Fruit fly (Drosophila melanogaster) whole organism, embryonic: ENCODE results near the gene 5-HT7.

Experiments used
- CG12659 ChIP-seq: fragments of 200-800 bp; sonication (Bioruptor generic); optimal IDR thresholded peaks from 3 replicates; lab custom pipeline; 2017; ENCODE audit warnings: mild to moderate bottlenecking, missing biosample characterization, missing genetic modification reagents, missing genetic modification characterization
- CG12942 ChIP-seq: fragments of 200-800 bp; sonication (Bioruptor generic); optimal IDR thresholded peaks from 3 replicates; lab custom pipeline; 2016; ENCODE audit warnings: missing biosample characterization, missing genetic modification characterization
- CG13775 ChIP-seq: fragments of 200-800 bp; sonication (Bioruptor generic); optimal IDR thresholded peaks from 3 replicates; lab custom pipeline; 2017; ENCODE audit warnings: missing biosample characterization, mild to moderate bottlenecking, missing genetic modification characterization
- CG17912 ChIP-seq: fragments of 200-800 bp; sonication (Bioruptor generic); optimal IDR thresholded peaks from 2 replicates; lab custom pipeline; 2018; ENCODE audit warnings: missing biosample characterization, mild to moderate bottlenecking, missing genetic modification characterization
- CG2120 ChIP-seq: fragments of 200-800 bp; sonication (Bioruptor generic); optimal IDR thresholded peaks from 3 replicates; lab custom pipeline; 2016; ENCODE audit warnings: missing biosample characterization, missing genetic modification characterization
- CG2129 ChIP-seq: fragments of 200-800 bp; sonication (Bioruptor generic); IDR thresholded peaks from 2 replicates; pipeline ENCODE4 v1.3.6; 2022; ENCODE audit warnings: missing biosample characterization, missing genetic modification characterization; ENCODE audit not compliant: partially characterized antibody
- CG3838 ChIP-seq: fragments of 200-800 bp; sonication (Bioruptor generic); optimal IDR thresholded peaks from 3 replicates; lab custom pipeline; 2016; ENCODE audit warnings: missing biosample characterization, missing genetic modification characterization
- CG6175 ChIP-seq: fragments of 200-800 bp; sonication (Bioruptor generic); IDR thresholded peaks from 3 replicates; pipeline ENCODE4 v1.3.6; 2022; ENCODE audit warnings: missing biosample characterization, missing genetic modification characterization
- CG7271 ChIP-seq: fragments of 200-800 bp; sonication (Bioruptor generic); optimal IDR thresholded peaks from 2 replicates; lab custom pipeline; 2018; ENCODE audit warnings: missing biosample characterization, mild to moderate bottlenecking, missing genetic modification characterization, moderate library complexity
- CoRest ChIP-seq: fragments of 200-800 bp; sonication (Bioruptor generic); optimal IDR thresholded peaks from 3 replicates; lab custom pipeline; 2018; ENCODE audit warnings: missing biosample characterization, mild to moderate bottlenecking, missing genetic modification characterization, moderate library complexity
- Deaf1 ChIP-seq: fragments of 200-800 bp; optimal IDR thresholded peaks from 3 replicates; lab custom pipeline; 2019; ENCODE audit warnings: missing biosample characterization, mild to moderate bottlenecking, missing genetic modification characterization, moderate library complexity
- Dref ChIP-seq: fragments of 200-800 bp; sonication (Bioruptor generic); IDR thresholded peaks from 2 replicates; pipeline ENCODE4 v1.3.6; 2022; ENCODE audit warnings: missing biosample characterization, missing genetic modification characterization
- Drgx ChIP-seq: fragments of 200-800 bp; sonication (Bioruptor generic); IDR thresholded peaks from 2 replicates; pipeline ENCODE4 v1.3.6; 2022; ENCODE audit warnings: missing biosample characterization, missing genetic modification characterization
- HHEX ChIP-seq: fragments of 200-800 bp; sonication (Bioruptor generic); optimal IDR thresholded peaks from 3 replicates; lab custom pipeline; 2017; ENCODE audit warnings: missing biosample characterization, mild to moderate bottlenecking, missing genetic modification characterization, missing genetic modification reagents
- HLH3B ChIP-seq: fragments of 200-800 bp; sonication (Bioruptor generic); IDR thresholded peaks from 2 replicates; pipeline ENCODE4 v1.3.6; 2022; ENCODE audit warnings: missing biosample characterization, missing genetic modification characterization
- Hsf ChIP-seq: fragments of 200-800 bp; sonication (Bioruptor generic); optimal IDR thresholded peaks from 3 replicates; lab custom pipeline; 2016; ENCODE audit warnings: missing biosample characterization, missing genetic modification characterization
- Jarid2 ChIP-seq: fragments of 200-800 bp; sonication (Bioruptor generic); optimal IDR thresholded peaks from 3 replicates; lab custom pipeline; 2017; ENCODE audit warnings: mild to moderate bottlenecking, missing biosample characterization, missing genetic modification reagents, missing genetic modification characterization
- Nf-YA ChIP-seq: fragments of 200-800 bp; sonication (Bioruptor generic); IDR thresholded peaks from 2 replicates; pipeline ENCODE4 v1.3.6; 2022; ENCODE audit warnings: missing biosample characterization, missing genetic modification characterization
- Nf-YB ChIP-seq: fragments of 200-800 bp; sonication (Bioruptor generic); optimal IDR thresholded peaks from 3 replicates; lab custom pipeline; 2019; ENCODE audit warnings: missing biosample characterization, mild to moderate bottlenecking, missing genetic modification characterization, moderate library complexity
- Nf-YC ChIP-seq: fragments of 200-800 bp; optimal IDR thresholded peaks from 3 replicates; lab custom pipeline; 2019; ENCODE audit warnings: missing biosample characterization, mild to moderate bottlenecking, missing genetic modification characterization, moderate library complexity
- Oli ChIP-seq: fragments of 200-800 bp; sonication (Bioruptor generic); optimal IDR thresholded peaks from 2 replicates; lab custom pipeline; 2018; ENCODE audit warnings: missing biosample characterization, mild to moderate bottlenecking, missing genetic modification characterization, moderate library complexity
- PHDP ChIP-seq: fragments of 200-800 bp; sonication (Bioruptor generic); optimal IDR thresholded peaks from 3 replicates; lab custom pipeline; 2018; ENCODE audit warnings: missing biosample characterization, mild to moderate bottlenecking, missing genetic modification characterization, moderate library complexity
- Xrp1 ChIP-seq: fragments of 200-800 bp; sonication (Bioruptor generic); IDR thresholded peaks from 2 replicates; pipeline ENCODE4 v1.3.6; 2022; ENCODE audit warnings: missing biosample characterization, missing genetic modification characterization
- abd-A ChIP-seq: fragments of 200-800 bp; sonication (Bioruptor generic); optimal IDR thresholded peaks from 3 replicates; lab custom pipeline; 2019; ENCODE audit warnings: missing biosample characterization, mild to moderate bottlenecking, missing genetic modification characterization, moderate library complexity
- bbx ChIP-seq: fragments of 200-800 bp; sonication (Bioruptor generic); IDR thresholded peaks from 2 replicates; pipeline ENCODE4 v1.3.6; 2022; ENCODE audit warnings: missing biosample characterization, missing genetic modification characterization; ENCODE audit not compliant: partially characterized antibody
- br ChIP-seq: fragments of >200 bp; optimal IDR thresholded peaks from 2 replicates; lab custom pipeline; 2017
- bsh ChIP-seq, 2 experiments: fragments of 200-800 bp; sonication (Bioruptor generic); optimal IDR thresholded peaks; 2 replicates each; lab custom pipeline; 2017 to 2018; ENCODE audit warnings: mild to moderate bottlenecking in 2 of 2, missing biosample characterization in 2 of 2, missing genetic modification characterization in 2 of 2, moderate library complexity in 1 of 2
- cg ChIP-seq: fragments of 200-800 bp; sonication (Bioruptor generic); optimal IDR thresholded peaks from 3 replicates; lab custom pipeline; 2019; ENCODE audit warnings: missing biosample characterization, mild to moderate bottlenecking, missing genetic modification characterization, moderate library complexity
- chif ChIP-seq, 2 experiments: fragments of 200-800 bp; sonication (Bioruptor generic); optimal IDR thresholded peaks; 3 replicates each; lab custom pipeline; 2016; ENCODE audit warnings: missing biosample characterization in 2 of 2, missing genetic modification characterization in 2 of 2
- chinmo ChIP-seq: fragments of 200-800 bp; sonication (Bioruptor generic); IDR thresholded peaks from 4 replicates; pipeline ENCODE4 v1.3.6; 2022; ENCODE audit warnings: missing biosample characterization, missing genetic modification characterization; ENCODE audit not compliant: partially characterized antibody
- dmrt11E ChIP-seq: fragments of 200-800 bp; sonication (Bioruptor generic); optimal IDR thresholded peaks from 3 replicates; lab custom pipeline; 2018; ENCODE audit warnings: missing biosample characterization, mild to moderate bottlenecking, missing genetic modification characterization, moderate library complexity
- dpn ChIP-seq, 2 experiments: fragments of 200-800 bp; sonication (Bioruptor generic); optimal IDR thresholded peaks; 3 replicates each; lab custom pipeline; 2016; ENCODE audit warnings: missing biosample characterization in 2 of 2, missing genetic modification characterization in 2 of 2
- eve ChIP-seq, 2 experiments: fragments of >200 bp; optimal IDR thresholded peaks; 2 replicates each; lab custom pipeline; 2017; ENCODE audit warnings: missing biosample characterization in 2 of 2, missing genetic modification characterization in 2 of 2
- gem ChIP-seq: fragments of 200-800 bp; sonication (Bioruptor generic); optimal IDR thresholded peaks from 2 replicates; lab custom pipeline; 2019; ENCODE audit warnings: missing biosample characterization, mild to moderate bottlenecking, missing genetic modification characterization, moderate library complexity
- lbe ChIP-seq: fragments of 200-800 bp; sonication (Bioruptor generic); optimal IDR thresholded peaks from 2 replicates; lab custom pipeline; 2016; ENCODE audit warnings: missing biosample characterization, mild to moderate bottlenecking, missing genetic modification characterization
- mld ChIP-seq: fragments of 200-800 bp; sonication (Bioruptor generic); IDR thresholded peaks from 3 replicates; pipeline ENCODE4 v1.3.6; 2022; ENCODE audit warnings: missing biosample characterization, missing genetic modification characterization; ENCODE audit not compliant: partially characterized antibody
- nom ChIP-seq: fragments of 200-800 bp; sonication (Bioruptor generic); optimal IDR thresholded peaks from 2 replicates; lab custom pipeline; 2017; ENCODE audit warnings: missing biosample characterization, missing genetic modification characterization, mild to moderate bottlenecking, moderate library complexity, missing genetic modification reagents
- phol ChIP-seq: fragments of 200-800 bp; sonication (Bioruptor generic); optimal IDR thresholded peaks from 3 replicates; lab custom pipeline; 2018; ENCODE audit warnings: missing biosample characterization, mild to moderate bottlenecking, missing genetic modification characterization, moderate library complexity
- prd ChIP-seq, 3 experiments: fragments of >200 bp in 2 of 3; fragments of 200-800 bp in 1 of 3; sonication (Bioruptor generic) in 1 of 3; optimal IDR thresholded peaks in 2 of 3; IDR thresholded peaks in 1 of 3; 2 replicates in 2 of 3; 3 replicates in 1 of 3; pipeline versions ENCODE4 v1.3.6 to Lab custom; 2017 to 2022; ENCODE audit warnings: missing biosample characterization in 1 of 3, missing genetic modification characterization in 1 of 3
- repo ChIP-seq: fragments of 200-800 bp; sonication (Bioruptor generic); optimal IDR thresholded peaks from 2 replicates; lab custom pipeline; 2016; ENCODE audit warnings: missing biosample characterization, missing genetic modification characterization
- unpg ChIP-seq: fragments of 200-800 bp; sonication (Bioruptor generic); optimal IDR thresholded peaks from 3 replicates; lab custom pipeline; 2018; ENCODE audit warnings: missing biosample characterization, mild to moderate bottlenecking, missing genetic modification characterization, moderate library complexity
- vvl ChIP-seq: fragments of 200-800 bp; sonication (Bioruptor generic); IDR thresholded peaks from 2 replicates; pipeline ENCODE4 v1.3.6; 2022; ENCODE audit warnings: missing biosample characterization, missing genetic modification characterization
- yki ChIP-seq: fragments of >200 bp; optimal IDR thresholded peaks from 3 replicates; lab custom pipeline; 2018
- zen ChIP-seq: fragments of 200-800 bp; sonication (Bioruptor generic); optimal IDR thresholded peaks from 3 replicates; lab custom pipeline; 2018; ENCODE audit warnings: missing biosample characterization, mild to moderate bottlenecking, missing genetic modification characterization, moderate library complexity

5-HT7 gene

DNA sequence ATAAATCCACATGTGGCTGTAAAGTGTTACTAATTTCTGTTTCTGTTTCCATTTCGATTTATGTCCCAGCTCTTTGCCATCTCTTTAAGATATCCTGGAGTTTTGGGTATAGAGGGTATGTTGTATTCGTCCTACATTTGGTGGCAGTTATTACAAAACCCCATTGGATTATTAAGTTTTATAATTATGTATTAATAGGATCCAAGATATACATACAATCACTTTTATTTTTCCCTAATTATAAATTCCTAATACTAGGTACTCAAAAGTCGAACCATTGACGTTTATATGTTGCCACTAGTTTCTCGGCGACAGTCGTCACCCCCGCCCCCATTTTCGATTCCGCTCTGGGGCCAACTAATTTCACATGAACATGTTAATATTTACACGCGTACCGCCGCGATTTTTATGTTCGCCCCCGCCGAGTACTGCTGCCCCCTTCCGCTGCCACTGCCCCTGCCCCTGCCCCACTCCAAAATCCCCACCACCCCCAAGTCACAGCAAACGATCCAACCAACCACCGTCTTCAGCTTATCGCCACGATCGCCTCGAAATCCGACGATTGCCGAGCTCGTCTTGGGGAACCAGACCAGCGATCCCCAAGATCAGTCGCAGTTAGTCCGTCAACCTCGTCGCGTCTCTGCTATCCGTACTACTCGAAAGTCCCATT is 48.1 kb upstream of the 5-HT7 start, which contains the start of gene Sox100B (continued):
- TF ChIP-seq CG12942 (GFP tag; lab: Kevin White, UChicago) (peak; percentile 22), CG2129 (GFP tag; lab: Robert Waterston, UW) (no peak), CG3838 (GFP tag; lab: Kevin White, UChicago) (no peak)
- TF ChIP-seq, all 482 proteins: peak for 231

DNA sequence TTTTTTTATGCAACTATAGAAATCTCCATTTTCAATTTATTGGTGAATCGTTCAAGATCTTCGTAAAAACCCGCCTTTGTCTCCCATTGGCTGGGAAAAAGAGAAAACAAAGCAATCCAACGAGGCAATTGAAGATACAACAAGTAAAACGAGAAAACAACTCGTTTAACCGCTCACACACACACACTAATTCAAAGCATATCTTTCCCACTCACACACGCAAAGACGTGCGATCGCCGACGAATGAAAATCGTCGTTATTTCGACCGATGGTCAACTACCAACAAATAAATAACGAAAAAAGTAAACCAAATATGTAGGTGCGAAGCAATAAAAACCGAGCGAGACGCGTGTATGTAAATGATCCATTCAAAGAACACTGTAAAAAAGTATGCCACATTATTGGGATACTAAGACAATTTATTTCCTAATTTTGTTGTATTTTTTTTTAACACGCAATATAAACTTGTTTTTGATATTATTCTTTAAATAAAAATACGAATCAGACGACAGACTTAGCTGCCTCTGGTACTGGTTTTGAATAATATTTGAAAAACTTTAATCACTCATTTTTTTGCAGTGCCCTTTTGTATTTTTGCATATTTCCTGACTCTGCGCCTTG is 45.8 kb upstream of the 5-HT7 start:
- TF ChIP-seq unpg (GFP tag; lab: Kevin White, UChicago) (peak; percentile 31), chinmo (0 out of 4 replicates have a peak, but pooled peaks have one; percentile 39), phol (peak; percentile 11), dmrt11E (tag; lab: Kevin White, UChicago) (peak; percentile 46), HHEX (GFP tag; lab: Kevin White, UChicago) (no peak), Oli (tag; lab: Kevin White, UChicago) (peak; percentile 20), chif (GFP tag; optimal IDR thresholded peaks at IDR 0.05; lab: Kevin White, UChicago) (peak in 1 of 2 experiments; percentile 35), CG3838 (GFP tag; lab: Kevin White, UChicago) (no peak), eve (GFP tag; optimal IDR thresholded peaks at IDR 0.05; lab: Kevin White, UChicago) (peak in 1 of 2 experiments; percentile 62), abd-A (tag; lab: Kevin White, UChicago) (peak; percentile 16), Nf-YB (GFP tag; lab: Kevin White, UChicago) (peak; percentile 99), prd (optimal IDR thresholded peaks at IDR 0.05; lab: Kevin White, UChicago) (no peak), prd (GFP tag; IDR thresholded peaks at IDR 0.05; lab: Robert Waterston, UW) (peak; percentile 43; the same call in 1 of the 3 replicates), Dref (GFP tag; lab: Robert Waterston, UW) (no peak), HLH3B (0 out of 2 replicates have a peak, but pooled peaks have one; percentile 6), gem (tag; lab: Kevin White, UChicago) (peak; percentile 68), CG17912 (no peak), CG12659 (GFP tag; lab: Kevin White, UChicago) (peak; percentile 5), dpn (GFP tag; optimal IDR thresholded peaks at IDR 0.05; lab: Kevin White, UChicago) (peak in 1 of 2 experiments; percentile 10), Jarid2 (GFP tag; lab: Kevin White, UChicago) (peak; percentile 24), cg (GFP tag; lab: Kevin White, UChicago) (peak; percentile 95), bsh (GFP tag; optimal IDR thresholded peaks at IDR 0.05; lab: Kevin White, UChicago) (peak; percentile 41 to 90), PHDP (tag; lab: Kevin White, UChicago) (peak; percentile 23), CG13775 (GFP tag; lab: Kevin White, UChicago) (peak; percentile 28), vvl (GFP tag; lab: Robert Waterston, UW) (peak; percentile 50), lbe (GFP tag; lab: Kevin White, UChicago) (peak; percentile 48), bbx (GFP tag; lab: Robert Waterston, UW) (0 out of 2 replicates have a peak, but pooled peaks have one; percentile 24), repo (GFP tag; lab: Kevin White, UChicago) (no peak), Drgx (GFP tag; lab: Robert Waterston, UW) (peak; percentile 81), Hsf (peak; percentile 38), CoRest (peak; percentile 1), Nf-YC (tag; lab: Kevin White, UChicago) (peak; percentile 99), Nf-YA (peak; percentile 89), br (lab: Kevin White, UChicago) (no peak), nom (peak; percentile 94), mld (GFP tag; lab: Robert Waterston, UW) (no peak), CG6175 (GFP tag; lab: Robert Waterston, UW) (no peak), yki (lab: Kevin White, UChicago) (no peak), CG2120 (peak; percentile 30), Deaf1 (tag; lab: Kevin White, UChicago) (peak; percentile 88), zen (peak; percentile 19), CG7271 (tag; lab: Kevin White, UChicago) (no peak), Xrp1 (GFP tag; lab: Robert Waterston, UW) (0 out of 2 replicates have a peak, but pooled peaks have one; percentile 20)
